Fruit fly (Drosophila melanogaster): Measurements from ENCODE around the gene CG31115.

Gene CG31115

dm6 chr3R:25027281-25028219 lies 9.2 kb upstream of the CG31115 start (continued):
- TF ChIP-seq slbo (GFP tag; IDR thresholded peaks at IDR 0.05) (peak; percentile 26; the same call in 1 of the 2 replicates), CG7987 (GFP tag; optimal IDR thresholded peaks at IDR 0.05) (no peak), CG6689 (GFP tag; IDR thresholded peaks at IDR 0.05) (0 out of 2 replicates have a peak, but pooled peaks have one; percentile 28), trem (tag; optimal IDR thresholded peaks at IDR 0.05) (no peak), cad (GFP tag; optimal IDR thresholded peaks at IDR 0.05) (no peak), NFAT (GFP tag; IDR thresholded peaks at IDR 0.05) (peak; percentile 20; the same call in 1 of the 2 replicates), sug (tag; optimal IDR thresholded peaks at IDR 0.05) (peak; percentile 70), CG17359 (tag; optimal IDR thresholded peaks at IDR 0.05) (no peak), al (GFP tag; IDR thresholded peaks at IDR 0.05) (0 out of 2 replicates have a peak, but pooled peaks have one; percentile 14), Hand (GFP tag; optimal IDR thresholded peaks at IDR 0.05) (peak; percentile 63), fu2 (GFP tag; optimal IDR thresholded peaks at IDR 0.05) (peak; percentile 31), grn (GFP tag; optimal IDR thresholded peaks at IDR 0.05) (peak; percentile 63), CG9215 (GFP tag; IDR thresholded peaks at IDR 0.05) (0 out of 2 replicates have a peak, but pooled peaks have one; percentile 21), Kr (GFP tag; optimal IDR thresholded peaks at IDR 0.05) (no peak), Xrp1 (GFP tag; IDR thresholded peaks at IDR 0.05) (no peak), CG9817 (tag; optimal IDR thresholded peaks at IDR 0.05) (no peak)

- no peak for TF ChIP-seq kni (GFP tag; optimal IDR thresholded peaks at IDR 0.05)
- peak; percentile 93 for TF ChIP-seq ewg (GFP tag; optimal IDR thresholded peaks at IDR 0.05)
- TF ChIP-seq Pdp1 (GFP tag; optimal IDR thresholded peaks at IDR 0.05): no peak
- TF ChIP-seq pan (optimal IDR thresholded peaks at IDR 0.05): no peak
- TF ChIP-seq pan (GFP tag; optimal IDR thresholded peaks at IDR 0.05 in 1 of 2, IDR thresholded peaks at IDR 0.05 in 1 of 2): peak in 1 of 2 experiments; percentile 20
- TF ChIP-seq tin (GFP tag; optimal IDR thresholded peaks at IDR 0.05): no peak
- peak; percentile 50 for TF ChIP-seq Ets65A (GFP tag)
- 0 out of 3 replicates have a peak, but pooled peaks have one; percentile 21 for TF ChIP-seq z (GFP tag; IDR thresholded peaks at IDR 0.05)
- TF ChIP-seq CG16813 (GFP tag; IDR thresholded peaks at IDR 0.05; ENCODE audit: partially characterized antibody): no peak
- TF ChIP-seq CrebB (tag; optimal IDR thresholded peaks at IDR 0.05): no peak
- TF ChIP-seq CG11695 (GFP tag; IDR thresholded peaks at IDR 0.05): 0 out of 3 replicates have a peak, but pooled peaks have one; percentile 16
Measured at dm6 chr3R:25032686-25033085, 4.1 kb upstream of the CG31115 start.

dm6 chr3R:25033142-25033586 lies 3.6 kb upstream of the CG31115 start, which contains the start of gene Smg6:
Gene Smg6, minus strand, starts transcription at chr3R:25033465.
- TF ChIP-seq CG34376 (GFP tag; optimal IDR thresholded peaks at IDR 0.05): peak; percentile 49
- TF ChIP-seq gfzf (GFP tag; optimal IDR thresholded peaks at IDR 0.05): peak; percentile 95
- TF ChIP-seq CG17186 (GFP tag; optimal IDR thresholded peaks at IDR 0.05): peak; percentile 59
- TF ChIP-seq Dll (GFP tag; IDR thresholded peaks at IDR 0.05; ENCODE audit: partially characterized antibody): peak; percentile 30; the same call in 1 of the 4 replicates
- TF ChIP-seq CG2116 (GFP tag; optimal IDR thresholded peaks at IDR 0.05): peak; percentile 56
- TF ChIP-seq chif (GFP tag; optimal IDR thresholded peaks at IDR 0.05): no peak
- TF ChIP-seq bcd (GFP tag; optimal IDR thresholded peaks at IDR 0.05): no peak
- TF ChIP-seq Bgb (GFP tag; IDR thresholded peaks at IDR 0.05; ENCODE audit: partially characterized antibody): peak; percentile 20; the same call in 1 of the 2 replicates
- TF ChIP-seq CG13287 (GFP tag; IDR thresholded peaks at IDR 0.05; ENCODE audit: partially characterized antibody): peak; percentile 52
- no peak for TF ChIP-seq CG17361 (GFP tag; IDR thresholded peaks at IDR 0.05)
- peak; percentile 31; the same call in 1 of the 2 replicates for TF ChIP-seq amos (GFP tag; IDR thresholded peaks at IDR 0.05; ENCODE audit: partially characterized antibody)
- no peak for TF ChIP-seq CG12299 (tag; optimal IDR thresholded peaks at IDR 0.05)
- TF ChIP-seq CG17829 (tag; optimal IDR thresholded peaks at IDR 0.05): peak; percentile 19
- no peak for TF ChIP-seq cad (GFP tag; optimal IDR thresholded peaks at IDR 0.05)
- TF ChIP-seq chm (GFP tag; IDR thresholded peaks at IDR 0.05): 0 out of 2 replicates have a peak, but pooled peaks have one; percentile 10
- TF ChIP-seq Ets97D (GFP tag; optimal IDR thresholded peaks at IDR 0.05): peak; percentile 28
- peak; percentile 35; the same call in 1 of the 2 replicates for TF ChIP-seq CG3847 (GFP tag; IDR thresholded peaks at IDR 0.05)
- no peak for TF ChIP-seq bab2 (GFP tag; optimal IDR thresholded peaks at IDR 0.05)
- peak; percentile 99 for TF ChIP-seq YL-1 (GFP tag; optimal IDR thresholded peaks at IDR 0.05)
- TF ChIP-seq Med (GFP tag): peak; percentile 70
